Fruit fly (Drosophila melanogaster) S2 (cell line): ENCODE measurements around the gene hfp.

Experiments used
- CG8478 ChIP-seq: fragments of >200 bp; optimal IDR thresholded peaks from 2 replicates; lab custom pipeline; 2018
- CTCF ChIP-seq, 2 experiments: fragments of >200 bp; optimal IDR thresholded peaks; 2 replicates each; lab custom pipeline; 2018

Gene hfp

dm6 chr3L:1471960-1472359 is 30.4 kb downstream of the hfp start, which contains the start of gene Naa30B:
TSS of gene Naa30B (minus strand) at chr3L:1472060.
- TF ChIP-seq CG8478 (lab: Kevin White, UChicago), result no peak
- no peak for TF ChIP-seq CTCF (optimal IDR thresholded peaks at IDR 0.05; lab: Kevin White, UChicago)

DNA sequence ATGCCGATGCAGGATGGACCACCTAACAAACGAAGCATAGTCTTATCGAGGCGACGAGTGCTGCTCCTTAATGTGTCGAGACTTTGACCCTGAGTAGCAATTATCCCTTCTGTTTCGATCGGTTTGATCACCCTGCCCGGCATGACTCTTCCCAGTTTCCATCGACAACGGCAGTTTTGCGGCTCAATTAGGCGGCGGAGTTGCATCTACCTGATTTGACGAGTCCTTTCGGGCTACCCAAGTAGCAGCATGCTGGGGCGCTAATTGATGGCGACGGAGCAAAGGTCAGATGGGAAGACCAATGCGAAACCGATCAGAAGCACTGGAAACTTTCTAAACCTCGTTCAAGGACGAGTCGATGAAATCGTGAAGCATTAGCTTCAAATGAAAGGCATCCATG is 31.4 kb downstream of the hfp start:
- no peak for TF ChIP-seq CG8478 (lab: Kevin White, UChicago)

dm6 chr3L:1469241-1469640 is 33.1 kb downstream of the hfp start:
- TF ChIP-seq CG8478 (lab: Kevin White, UChicago) (no peak), CTCF (optimal IDR thresholded peaks at IDR 0.05; lab: Kevin White, UChicago) (no peak)

DNA sequence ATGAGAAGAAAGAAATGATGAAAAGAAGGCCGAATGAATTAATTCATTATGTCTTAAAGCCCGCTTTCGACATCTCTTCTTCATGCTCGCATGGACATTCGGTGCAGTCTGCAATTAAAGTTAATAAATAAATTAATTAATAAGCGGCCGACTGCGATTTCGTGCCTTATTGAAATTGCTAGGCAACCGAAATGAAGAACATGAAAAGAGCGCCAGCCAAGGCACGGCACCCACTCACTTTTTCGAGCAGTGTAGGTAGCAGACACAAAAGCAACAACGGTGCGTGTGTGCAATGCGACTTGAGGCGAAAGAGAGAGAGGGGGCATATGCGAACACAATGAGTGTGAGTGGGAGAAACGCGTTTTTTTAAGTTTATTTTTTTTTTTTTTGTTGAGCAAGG is 37.9 kb downstream of the hfp start:
- TF ChIP-seq CG8478 (lab: Kevin White, UChicago) (no peak), CTCF (optimal IDR thresholded peaks at IDR 0.05; lab: Kevin White, UChicago) (no peak)

dm6 chr3L:1463547-1463946 is 38.8 kb downstream of the hfp start, which contains the start of gene rho:
TSS of gene rho (plus strand) at chr3L:1463811.
- TF ChIP-seq CG8478 (lab: Kevin White, UChicago), result no peak
- TF ChIP-seq CTCF (optimal IDR thresholded peaks at IDR 0.05; lab: Kevin White, UChicago), result no peak

- no peak for TF ChIP-seq CTCF (optimal IDR thresholded peaks at IDR 0.05; lab: Kevin White, UChicago)
- TF ChIP-seq CG8478 (lab: Kevin White, UChicago), result no peak
Measured at dm6 chr3L:1461831-1462230, 40.6 kb downstream of the hfp start.

dm6 chr3L:1457998-1458728 is 44.2 kb downstream of the hfp start:
- TF ChIP-seq CTCF (optimal IDR thresholded peaks at IDR 0.05; lab: Kevin White, UChicago), result no peak
- no peak for TF ChIP-seq CG8478 (lab: Kevin White, UChicago)

- TF ChIP-seq CTCF (optimal IDR thresholded peaks at IDR 0.05; lab: Kevin White, UChicago) (no peak), CG8478 (lab: Kevin White, UChicago) (no peak)
Measured at dm6 chr3L:1457281-1457680, 45.1 kb downstream of the hfp start.

DNA sequence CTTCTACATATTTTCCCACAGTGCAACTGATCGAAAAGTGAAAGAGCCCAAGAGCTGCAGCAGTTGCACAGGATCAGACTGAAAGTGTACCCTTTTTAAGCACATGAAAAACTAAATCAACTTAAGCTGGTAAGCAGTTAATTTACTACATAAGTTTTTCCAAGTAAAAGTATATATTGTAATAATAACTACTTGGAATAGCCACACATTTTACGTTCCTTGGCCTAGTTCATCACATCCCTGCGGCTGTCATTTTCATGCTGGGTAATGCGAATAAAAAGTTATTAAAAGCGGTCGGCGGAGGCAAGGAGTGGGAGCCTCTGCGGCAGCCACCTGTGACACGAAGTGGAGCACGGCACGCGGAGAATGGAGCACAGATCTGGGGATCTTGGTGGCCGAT is 51.5 kb downstream of the hfp start:
- TF ChIP-seq CTCF (optimal IDR thresholded peaks at IDR 0.05; lab: Kevin White, UChicago) (no peak), CG8478 (lab: Kevin White, UChicago) (no peak)

- TF ChIP-seq CTCF (optimal IDR thresholded peaks at IDR 0.05; lab: Kevin White, UChicago) (no peak), CG8478 (lab: Kevin White, UChicago) (no peak)
Measured at dm6 chr3L:1447803-1448517, 54.4 kb downstream of the hfp start.
